Fruit fly (Drosophila melanogaster) whole organism, embryonic: Measurements from ENCODE around the gene HemK1.
A peak's percentile ranks its signal among the peaks of the same experiment; 100 is the strongest.

Experiments used
- Antp ChIP-seq: fragments of 200-800 bp; sonication (Bioruptor generic); optimal IDR thresholded peaks from 3 replicates; lab custom pipeline; 2016; ENCODE audit warnings: missing biosample characterization, missing genetic modification characterization
- Bdp1 ChIP-seq: fragments of 200-800 bp; sonication (Bioruptor generic); optimal IDR thresholded peaks from 3 replicates; lab custom pipeline; 2016; ENCODE audit warnings: missing biosample characterization, missing genetic modification characterization
- CG10431 ChIP-seq: fragments of 200-800 bp; sonication (Bioruptor generic); optimal IDR thresholded peaks from 3 replicates; lab custom pipeline; 2018; ENCODE audit warnings: missing biosample characterization, mild to moderate bottlenecking, missing genetic modification characterization
- CG10543 ChIP-seq: fragments of 200-800 bp; sonication (Bioruptor generic); optimal IDR thresholded peaks from 3 replicates; lab custom pipeline; 2017; ENCODE audit warnings: missing biosample characterization, mild to moderate bottlenecking, missing genetic modification characterization, moderate library complexity
- CG10959 ChIP-seq: fragments of 200-800 bp; sonication (Bioruptor generic); IDR thresholded peaks from 2 replicates; pipeline ENCODE4 v1.3.6; 2022; ENCODE audit warnings: missing biosample characterization, missing genetic modification characterization
- CG13424 ChIP-seq: fragments of 200-800 bp; sonication (Bioruptor generic); optimal IDR thresholded peaks from 2 replicates; lab custom pipeline; 2019; ENCODE audit warnings: missing biosample characterization, mild to moderate bottlenecking, missing genetic modification characterization, moderate library complexity
- CG14014 ChIP-seq: fragments of 200-800 bp; sonication (Bioruptor generic); IDR thresholded peaks from 2 replicates; pipeline ENCODE4 v1.3.6; 2022; ENCODE audit warnings: missing biosample characterization, missing genetic modification characterization
- CG14441 ChIP-seq: fragments of 200-800 bp; sonication (Bioruptor generic); IDR thresholded peaks from 2 replicates; pipeline ENCODE4 v1.3.6; 2022; ENCODE audit warnings: missing biosample characterization, missing genetic modification characterization
- CG14710 ChIP-seq: fragments of 200-800 bp; sonication (Bioruptor generic); optimal IDR thresholded peaks from 3 replicates; lab custom pipeline; 2019; ENCODE audit warnings: missing biosample characterization, mild to moderate bottlenecking, missing genetic modification characterization, moderate library complexity
- CG14965 ChIP-seq: fragments of 200-800 bp; sonication (Bioruptor generic); optimal IDR thresholded peaks from 2 replicates; lab custom pipeline; 2016; ENCODE audit warnings: missing biosample characterization, missing genetic modification characterization, borderline replicate concordance
- CG15073 ChIP-seq: fragments of 200-800 bp; sonication (Bioruptor generic); optimal IDR thresholded peaks from 2 replicates; lab custom pipeline; 2016; ENCODE audit warnings: missing biosample characterization, missing genetic modification characterization
- CG15514 ChIP-seq: fragments of 200-800 bp; sonication (Bioruptor generic); optimal IDR thresholded peaks from 3 replicates; lab custom pipeline; 2017; ENCODE audit warnings: missing biosample characterization, missing genetic modification characterization, mild to moderate bottlenecking, moderate library complexity, missing genetic modification reagents
- CG1602 ChIP-seq: fragments of 200-800 bp; sonication (Bioruptor generic); optimal IDR thresholded peaks from 3 replicates; lab custom pipeline; 2016; ENCODE audit warnings: missing biosample characterization, missing genetic modification characterization
- CG16779 ChIP-seq: fragments of 200-800 bp; sonication (Bioruptor generic); IDR thresholded peaks from 2 replicates; pipeline ENCODE4 v1.3.6; 2022; ENCODE audit warnings: missing biosample characterization, missing genetic modification characterization
- CG2712 ChIP-seq: fragments of 200-800 bp; optimal IDR thresholded peaks from 3 replicates; lab custom pipeline; 2019; ENCODE audit warnings: missing biosample characterization, mild to moderate bottlenecking, missing genetic modification characterization, moderate library complexity
- CG3407 ChIP-seq: fragments of 200-800 bp; sonication (Bioruptor generic); optimal IDR thresholded peaks from 2 replicates; lab custom pipeline; 2018; ENCODE audit warnings: missing biosample characterization, mild to moderate bottlenecking, missing genetic modification characterization
- CG34224 ChIP-seq: fragments of 200-800 bp; sonication (Bioruptor generic); IDR thresholded peaks from 3 replicates; pipeline ENCODE4 v1.3.6; 2022; ENCODE audit warnings: missing biosample characterization, missing genetic modification characterization; ENCODE audit not compliant: partially characterized antibody
- CG3847 ChIP-seq: fragments of 200-800 bp; sonication (Bioruptor generic); IDR thresholded peaks from 2 replicates; pipeline ENCODE4 v1.3.6; 2022; ENCODE audit warnings: missing biosample characterization, missing genetic modification characterization
- CG43689 ChIP-seq: fragments of 200-800 bp; sonication (Bioruptor generic); IDR thresholded peaks from 2 replicates; pipeline ENCODE4 v1.3.6; 2022; ENCODE audit warnings: missing biosample characterization, missing genetic modification characterization
- CG7987 ChIP-seq: fragments of 200-800 bp; sonication (Bioruptor generic); optimal IDR thresholded peaks from 2 replicates; lab custom pipeline; 2018; ENCODE audit warnings: missing biosample characterization, mild to moderate bottlenecking, missing genetic modification characterization, moderate library complexity
- CG8281 ChIP-seq: fragments of 200-800 bp; sonication (Bioruptor generic); optimal IDR thresholded peaks from 2 replicates; lab custom pipeline; 2018; ENCODE audit warnings: missing biosample characterization, mild to moderate bottlenecking, missing genetic modification characterization, moderate library complexity
- CG9215 ChIP-seq: fragments of 200-800 bp; sonication (Bioruptor generic); IDR thresholded peaks from 2 replicates; pipeline ENCODE4 v1.3.6; 2022; ENCODE audit warnings: missing biosample characterization, missing genetic modification characterization
- Chrac-16 ChIP-seq: fragments of 200-800 bp; sonication (Bioruptor generic); optimal IDR thresholded peaks from 3 replicates; lab custom pipeline; 2016; ENCODE audit warnings: missing biosample characterization, missing genetic modification characterization
- Dref ChIP-seq: fragments of 200-800 bp; sonication (Bioruptor generic); IDR thresholded peaks from 2 replicates; pipeline ENCODE4 v1.3.6; 2022; ENCODE audit warnings: missing biosample characterization, missing genetic modification characterization
- Gsc ChIP-seq: fragments of 200-800 bp; sonication (Bioruptor generic); IDR thresholded peaks from 2 replicates; pipeline ENCODE4 v1.3.6; 2022; ENCODE audit warnings: missing biosample characterization, missing genetic modification characterization
- Hr3 ChIP-seq: fragments of 200-800 bp; sonication (Bioruptor generic); optimal IDR thresholded peaks from 3 replicates; lab custom pipeline; 2016; ENCODE audit warnings: missing biosample characterization, missing genetic modification characterization
- Lim3 ChIP-seq: fragments of 200-800 bp; sonication (Bioruptor generic); IDR thresholded peaks from 2 replicates; pipeline ENCODE4 v1.3.6; 2022; ENCODE audit warnings: missing biosample characterization, missing genetic modification characterization
- MESR4 ChIP-seq: fragments of 200-800 bp; sonication (Bioruptor generic); optimal IDR thresholded peaks from 2 replicates; lab custom pipeline; 2018; ENCODE audit warnings: missing biosample characterization, mild to moderate bottlenecking, missing genetic modification characterization, moderate library complexity
- NC2α ChIP-seq: fragments of 200-800 bp; sonication (Bioruptor generic); optimal IDR thresholded peaks from 2 replicates; lab custom pipeline; 2016; ENCODE audit warnings: missing biosample characterization, missing genetic modification characterization
- Neu2 ChIP-seq: fragments of 200-800 bp; sonication (Bioruptor generic); optimal IDR thresholded peaks from 3 replicates; lab custom pipeline; 2016; ENCODE audit warnings: missing biosample characterization, missing genetic modification characterization, borderline replicate concordance
- Oli ChIP-seq: fragments of 200-800 bp; sonication (Bioruptor generic); optimal IDR thresholded peaks from 2 replicates; lab custom pipeline; 2018; ENCODE audit warnings: missing biosample characterization, mild to moderate bottlenecking, missing genetic modification characterization, moderate library complexity
- Stat92E ChIP-seq, 3 experiments: fragments of >200 bp in 2 of 3; fragments of 200-800 bp in 1 of 3; sonication (Bioruptor generic) in 1 of 3; optimal IDR thresholded peaks; 2 replicates each; lab custom pipeline; 2017 to 2019; ENCODE audit warnings: missing biosample characterization in 3 of 3, missing genetic modification characterization in 3 of 3, mild to moderate bottlenecking in 1 of 3, moderate library complexity in 1 of 3
- Xbp1 ChIP-seq: fragments of 200-800 bp; sonication (Bioruptor generic); optimal IDR thresholded peaks from 3 replicates; lab custom pipeline; 2016; ENCODE audit warnings: missing biosample characterization, mild to moderate bottlenecking, missing genetic modification characterization
- bab2 ChIP-seq: fragments of 200-800 bp; sonication (Bioruptor generic); optimal IDR thresholded peaks from 2 replicates; lab custom pipeline; 2016; ENCODE audit warnings: missing biosample characterization, missing genetic modification characterization
- cato ChIP-seq: fragments of 200-800 bp; sonication (Bioruptor generic); optimal IDR thresholded peaks from 2 replicates; lab custom pipeline; 2016; ENCODE audit warnings: missing biosample characterization, missing genetic modification characterization, borderline replicate concordance
- chif ChIP-seq, 2 experiments: fragments of 200-800 bp; sonication (Bioruptor generic); optimal IDR thresholded peaks; 3 replicates each; lab custom pipeline; 2016; ENCODE audit warnings: missing biosample characterization in 2 of 2, missing genetic modification characterization in 2 of 2
- danr ChIP-seq: fragments of 200-800 bp; sonication (Bioruptor generic); IDR thresholded peaks from 2 replicates; pipeline ENCODE4 v1.3.6; 2022; ENCODE audit warnings: missing biosample characterization, missing genetic modification characterization
- dati ChIP-seq: fragments of 200-800 bp; sonication (Bioruptor generic); IDR thresholded peaks from 2 replicates; pipeline ENCODE4 v1.3.6; 2022; ENCODE audit warnings: missing biosample characterization, missing genetic modification characterization
- dmrt99B ChIP-seq: fragments of 200-800 bp; sonication (Bioruptor generic); optimal IDR thresholded peaks from 2 replicates; lab custom pipeline; 2018; ENCODE audit warnings: missing biosample characterization, mild to moderate bottlenecking, missing genetic modification characterization, moderate library complexity
- eve ChIP-seq, 2 experiments: fragments of >200 bp; optimal IDR thresholded peaks; 2 replicates each; lab custom pipeline; 2017; ENCODE audit warnings: missing biosample characterization in 2 of 2, missing genetic modification characterization in 2 of 2
- ewg ChIP-seq: fragments of 200-800 bp; sonication (Bioruptor generic); optimal IDR thresholded peaks from 3 replicates; lab custom pipeline; 2017; ENCODE audit warnings: mild to moderate bottlenecking, missing biosample characterization, missing genetic modification reagents, missing genetic modification characterization
- gcm2 ChIP-seq: fragments of 200-800 bp; sonication (Bioruptor generic); optimal IDR thresholded peaks from 2 replicates; lab custom pipeline; 2016; ENCODE audit warnings: missing biosample characterization, missing genetic modification characterization
- ken ChIP-seq: fragments of 200-800 bp; sonication (Bioruptor generic); IDR thresholded peaks from 3 replicates; pipeline ENCODE4 v1.3.6; 2022; ENCODE audit warnings: missing biosample characterization, missing genetic modification characterization
- mirr ChIP-seq: fragments of 200-800 bp; sonication (Bioruptor generic); optimal IDR thresholded peaks from 3 replicates; lab custom pipeline; 2018; ENCODE audit warnings: missing biosample characterization, mild to moderate bottlenecking, missing genetic modification characterization
- otp ChIP-seq: fragments of 200-800 bp; sonication (Bioruptor generic); IDR thresholded peaks from 3 replicates; pipeline ENCODE4, ENCODE4 v1.3.6; 2022; ENCODE audit warnings: missing biosample characterization, missing genetic modification characterization
- repo ChIP-seq: fragments of 200-800 bp; sonication (Bioruptor generic); optimal IDR thresholded peaks from 2 replicates; lab custom pipeline; 2016; ENCODE audit warnings: missing biosample characterization, missing genetic modification characterization
- sc ChIP-seq, 3 experiments: fragments of >200 bp in 2 of 3; fragments of 200-800 bp in 1 of 3; sonication (Bioruptor generic) in 1 of 3; optimal IDR thresholded peaks; 2 replicates in 2 of 3; 3 replicates in 1 of 3; lab custom pipeline; 2017; ENCODE audit warnings: mild to moderate bottlenecking in 1 of 3, missing biosample characterization in 1 of 3, missing genetic modification characterization in 1 of 3, missing genetic modification reagents in 1 of 3
- sens-2 ChIP-seq: fragments of 200-800 bp; sonication (Bioruptor generic); IDR thresholded peaks from 2 replicates; pipeline ENCODE4 v1.3.6; 2022; ENCODE audit warnings: missing biosample characterization, missing genetic modification characterization
- seq ChIP-seq: fragments of 200-800 bp; sonication (Bioruptor generic); IDR thresholded peaks from 2 replicates; pipeline ENCODE4 v1.3.6; 2022; ENCODE audit warnings: missing biosample characterization, missing genetic modification characterization
- stc ChIP-seq: fragments of 200-800 bp; sonication (Bioruptor generic); IDR thresholded peaks from 2 replicates; pipeline ENCODE4 v1.3.6; 2022; ENCODE audit warnings: missing biosample characterization, missing genetic modification characterization
- usp ChIP-seq: fragments of >200 bp; optimal IDR thresholded peaks from 2 replicates; lab custom pipeline; 2017; ENCODE audit warnings: missing biosample characterization, missing genetic modification characterization

Gene HemK1

DNA sequence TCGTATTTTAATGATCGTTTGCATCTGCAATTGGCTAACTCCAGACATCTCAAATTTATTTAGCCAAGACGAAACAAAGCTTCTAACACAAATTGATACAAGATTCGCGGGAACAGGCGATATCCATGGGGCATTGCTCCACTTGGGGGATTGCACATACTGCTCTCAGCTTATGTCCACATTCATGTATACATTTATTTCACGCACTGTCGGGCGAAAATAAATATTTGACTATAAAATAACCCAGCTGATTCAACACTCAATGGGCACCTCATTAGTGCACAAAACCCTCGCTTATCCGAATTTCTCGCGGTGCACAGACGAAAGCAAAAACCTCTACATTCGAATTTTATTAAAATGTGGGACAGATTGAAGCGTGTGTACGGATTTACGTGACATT, 6.0 kb downstream of the HemK1 start (continued):
- TF ChIP-seq NC2α (GFP tag; lab: Kevin White, UChicago) = no peak
- TF ChIP-seq CG16779 (GFP tag; lab: Robert Waterston, UW) = no peak
- TF ChIP-seq sens-2 = no peak
- no peak for TF ChIP-seq Hr3
- TF ChIP-seq ken (GFP tag; lab: Robert Waterston, UW) = no peak
- TF ChIP-seq usp = no peak
- TF ChIP-seq Chrac-16 (GFP tag; lab: Kevin White, UChicago) = no peak
- TF ChIP-seq danr = no peak
- TF ChIP-seq CG15514 = no peak
- TF ChIP-seq MESR4 (GFP tag; lab: Kevin White, UChicago) = no peak
- TF ChIP-seq dmrt99B (tag; lab: Kevin White, UChicago) = peak; percentile 32
- no peak for TF ChIP-seq CG10959
- no peak for TF ChIP-seq CG14965 (GFP tag; lab: Kevin White, UChicago)
- TF ChIP-seq CG3407 (GFP tag; lab: Kevin White, UChicago) = peak; percentile 31
- TF ChIP-seq CG43689 (GFP tag; lab: Robert Waterston, UW) = no peak
- TF ChIP-seq Stat92E (GFP tag; optimal IDR thresholded peaks at IDR 0.05; lab: Kevin White, UChicago) = no peak
- TF ChIP-seq CG7987 (GFP tag; lab: Kevin White, UChicago) = peak; percentile 65
- TF ChIP-seq gcm2 (GFP tag; lab: Kevin White, UChicago) = no peak
- no peak for TF ChIP-seq Neu2 (GFP tag; lab: Kevin White, UChicago)
- peak; percentile 39; the same call in 1 of the 2 replicates for TF ChIP-seq CG14441 (GFP tag; lab: Robert Waterston, UW)
- no peak for TF ChIP-seq sc (optimal IDR thresholded peaks at IDR 0.05; lab: Kevin White, UChicago)
- no peak for TF ChIP-seq sc (GFP tag; optimal IDR thresholded peaks at IDR 0.05; lab: Kevin White, UChicago)
- TF ChIP-seq Dref (GFP tag; lab: Robert Waterston, UW) = no peak
- TF ChIP-seq CG1602 = no peak
- TF ChIP-seq CG2712 = peak; percentile 16
- TF ChIP-seq dati (GFP tag; lab: Robert Waterston, UW) = no peak
- no peak for TF ChIP-seq Lim3 (GFP tag; lab: Robert Waterston, UW)
- TF ChIP-seq Xbp1 (GFP tag; lab: Kevin White, UChicago) = no peak
- TF ChIP-seq Oli (tag; lab: Kevin White, UChicago) = no peak
- TF ChIP-seq Gsc (GFP tag; lab: Robert Waterston, UW) = no peak
- TF ChIP-seq CG8281 (tag; lab: Kevin White, UChicago) = peak; percentile 25
- TF ChIP-seq CG10543 (GFP tag; lab: Kevin White, UChicago) = no peak
- TF ChIP-seq seq = no peak
- no peak for TF ChIP-seq CG34224
- peak; percentile 43; the same call in 1 of the 2 replicates for TF ChIP-seq stc
- peak; percentile 35 for TF ChIP-seq CG10431
- TF ChIP-seq eve (GFP tag; optimal IDR thresholded peaks at IDR 0.05; lab: Kevin White, UChicago) = no peak
- peak; percentile 48 for TF ChIP-seq CG13424
- TF ChIP-seq Bdp1 (GFP tag; lab: Kevin White, UChicago) = no peak
- TF ChIP-seq cato (GFP tag; lab: Kevin White, UChicago) = no peak
- TF ChIP-seq bab2 = no peak
- TF ChIP-seq mirr (GFP tag; lab: Kevin White, UChicago) = no peak
- no peak for TF ChIP-seq CG3847 (GFP tag; lab: Robert Waterston, UW)
- TF ChIP-seq Antp (GFP tag; lab: Kevin White, UChicago) = no peak
- no peak for TF ChIP-seq ewg (GFP tag; lab: Kevin White, UChicago)
- TF ChIP-seq CG15073 (GFP tag; lab: Kevin White, UChicago) = no peak
- TF ChIP-seq repo = no peak
- TF ChIP-seq chif (GFP tag; optimal IDR thresholded peaks at IDR 0.05; lab: Kevin White, UChicago) = peak in 1 of 2 experiments; percentile 34
- peak; percentile 1 for TF ChIP-seq CG14710 (tag; lab: Kevin White, UChicago)
- TF ChIP-seq CG14014 (GFP tag; lab: Robert Waterston, UW) = no peak
- TF ChIP-seq otp (GFP tag; lab: Robert Waterston, UW) = no peak
- no peak for TF ChIP-seq CG9215 (GFP tag; lab: Robert Waterston, UW)
